Worm (Caenorhabditis elegans) whole organism, L4/young adult: ENCODE measurements around the gene fipr-21.

Experiments
- W03F9.2 ChIP-seq: fragments of 150-350 bp; optimal IDR thresholded peaks from 2 replicates; lab custom pipeline; 2014; ENCODE audit warnings: missing biosample characterization, missing genetic modification characterization
- dao-5 ChIP-seq: sonication (generic microtip); optimal IDR thresholded peaks from 2 replicates; lab custom pipeline; 2016; ENCODE audit warnings: missing genotype, missing genetic modification characterization, moderate library complexity, missing compliant biosample characterization
- him-1 ChIP-seq: sonication (generic microtip); optimal IDR thresholded peaks from 2 replicates; lab custom pipeline; 2016; ENCODE audit warnings: missing genotype, missing genetic modification reagents, missing genetic modification characterization, missing compliant biosample characterization

The fipr-21 gene

ce11 chrX:10315905-10316304, 11.6 kb downstream of the fipr-21 start, which contains the start of gene F41E7.9:
Gene F41E7.9, minus strand, starts transcription at chrX:10316005.
- no peak for TF ChIP-seq W03F9.2 (tag; lab: Kevin White, UChicago)
- TF ChIP-seq dao-5 (tag; lab: Kevin White, UChicago) = no peak

- TF ChIP-seq dao-5 (tag; lab: Kevin White, UChicago) = no peak
- no peak for TF ChIP-seq W03F9.2 (tag; lab: Kevin White, UChicago)
- TF ChIP-seq him-1 (tag; lab: Kevin White, UChicago) = no peak
Observed at ce11 chrX:10317565-10317964, 13.2 kb downstream of the fipr-21 start, which contains the start of gene R07E3.6. Gene R07E3.6, plus strand, starts transcription at chrX:10317722.

- TF ChIP-seq dao-5 (tag; lab: Kevin White, UChicago) = no peak
- TF ChIP-seq him-1 (tag; lab: Kevin White, UChicago) = no peak
- TF ChIP-seq W03F9.2 (tag; lab: Kevin White, UChicago) = no peak
Observed at ce11 chrX:10318437-10318836, 14.1 kb downstream of the fipr-21 start.

ce11 chrX:10319653-10320052, 15.3 kb downstream of the fipr-21 start:
- TF ChIP-seq him-1 (tag; lab: Kevin White, UChicago) (no peak), dao-5 (tag; lab: Kevin White, UChicago) (no peak), W03F9.2 (tag; lab: Kevin White, UChicago) (no peak)

- TF ChIP-seq W03F9.2 (tag; lab: Kevin White, UChicago) (no peak), him-1 (tag; lab: Kevin White, UChicago) (no peak), dao-5 (tag; lab: Kevin White, UChicago) (no peak)
Observed at ce11 chrX:10321401-10321800, 17.1 kb downstream of the fipr-21 start.

- no peak for TF ChIP-seq dao-5 (tag; lab: Kevin White, UChicago)
- TF ChIP-seq W03F9.2 (tag; lab: Kevin White, UChicago) = no peak
- TF ChIP-seq him-1 (tag; lab: Kevin White, UChicago) = no peak
Observed at ce11 chrX:10327323-10328022, 23.1 kb downstream of the fipr-21 start, which contains the start of gene acl-5. Gene acl-5, minus strand, starts transcription at chrX:10327456.

- no peak for TF ChIP-seq dao-5 (tag; lab: Kevin White, UChicago)
- TF ChIP-seq W03F9.2 (tag; lab: Kevin White, UChicago) = no peak
- no peak for TF ChIP-seq him-1 (tag; lab: Kevin White, UChicago)
Observed at ce11 chrX:10332035-10332614, 27.8 kb downstream of the fipr-21 start.

ce11 chrX:10333301-10333854, 29.0 kb downstream of the fipr-21 start, which contains the start of gene R07E3.4:
Gene R07E3.4, minus strand, starts transcription at chrX:10333351.
- TF ChIP-seq him-1 (tag; lab: Kevin White, UChicago) (no peak), W03F9.2 (tag; lab: Kevin White, UChicago) (no peak), dao-5 (tag; lab: Kevin White, UChicago) (no peak)

- TF ChIP-seq dao-5 (tag; lab: Kevin White, UChicago) (no peak), him-1 (tag; lab: Kevin White, UChicago) (no peak), W03F9.2 (tag; lab: Kevin White, UChicago) (no peak)
Observed at ce11 chrX:10336138-10336537, 31.8 kb downstream of the fipr-21 start, which contains the start of gene idpa-3. Gene idpa-3, plus strand, starts transcription at chrX:10336438.

- TF ChIP-seq W03F9.2 (tag; lab: Kevin White, UChicago) = no peak
- no peak for TF ChIP-seq him-1 (tag; lab: Kevin White, UChicago)
- no peak for TF ChIP-seq dao-5 (tag; lab: Kevin White, UChicago)
Observed at ce11 chrX:10336592-10336991, 32.3 kb downstream of the fipr-21 start.

- TF ChIP-seq him-1 (tag; lab: Kevin White, UChicago) = no peak
- TF ChIP-seq dao-5 (tag; lab: Kevin White, UChicago) = no peak
- TF ChIP-seq W03F9.2 (tag; lab: Kevin White, UChicago) = no peak
Observed at ce11 chrX:10338100-10338499, 33.8 kb downstream of the fipr-21 start, which contains the start of gene cut-5. Gene cut-5, minus strand, starts transcription at chrX:10338200.

- TF ChIP-seq him-1 (tag; lab: Kevin White, UChicago) (no peak), dao-5 (tag; lab: Kevin White, UChicago) (no peak), W03F9.2 (tag; lab: Kevin White, UChicago) (no peak)
Observed at ce11 chrX:10338761-10339160, 34.4 kb downstream of the fipr-21 start.

- TF ChIP-seq him-1 (tag; lab: Kevin White, UChicago) (no peak), W03F9.2 (tag; lab: Kevin White, UChicago) (no peak), dao-5 (tag; lab: Kevin White, UChicago) (no peak)
Observed at ce11 chrX:10340044-10340443, 35.7 kb downstream of the fipr-21 start.
